Fruit fly (Drosophila melanogaster) whole organism, embryonic: ENCODE measurements around the gene CG31406.

ENCODE experiments used
- Aef1 ChIP-seq: fragments of 200-800 bp; sonication (Bioruptor generic); IDR thresholded peaks from 3 replicates; pipeline ENCODE4 v1.3.6; 2022; ENCODE audit warnings: missing biosample characterization, missing genetic modification characterization
- Atf6 ChIP-seq: fragments of 200-800 bp; sonication (Bioruptor generic); IDR thresholded peaks from 2 replicates; pipeline ENCODE4 v1.3.6; 2022; ENCODE audit warnings: missing biosample characterization, missing genetic modification characterization
- CG10147 ChIP-seq: fragments of 200-800 bp; sonication (Bioruptor generic); optimal IDR thresholded peaks from 2 replicates; lab custom pipeline; 2019; ENCODE audit warnings: missing biosample characterization, mild to moderate bottlenecking, missing genetic modification characterization, moderate library complexity
- CG10959 ChIP-seq: fragments of 200-800 bp; sonication (Bioruptor generic); IDR thresholded peaks from 2 replicates; pipeline ENCODE4 v1.3.6; 2022; ENCODE audit warnings: missing biosample characterization, missing genetic modification characterization
- CG10979 ChIP-seq: fragments of 200-800 bp; sonication (Bioruptor generic); optimal IDR thresholded peaks from 2 replicates; lab custom pipeline; 2018; ENCODE audit warnings: missing biosample characterization, mild to moderate bottlenecking, missing genetic modification characterization, moderate library complexity
- CG11085 ChIP-seq: fragments of 200-800 bp; sonication (Bioruptor generic); IDR thresholded peaks from 2 replicates; pipeline ENCODE4 v1.3.6; 2022; ENCODE audit warnings: missing biosample characterization, missing genetic modification characterization
- CG12155 ChIP-seq: fragments of 200-800 bp; sonication (Bioruptor generic); optimal IDR thresholded peaks from 3 replicates; lab custom pipeline; 2016; ENCODE audit warnings: missing biosample characterization, missing genetic modification characterization
- CG12219 ChIP-seq: fragments of 200-800 bp; sonication (Bioruptor generic); optimal IDR thresholded peaks from 3 replicates; lab custom pipeline; 2018; ENCODE audit warnings: missing biosample characterization, mild to moderate bottlenecking, missing genetic modification characterization
- CG13123 ChIP-seq: fragments of 200-800 bp; sonication (Bioruptor generic); optimal IDR thresholded peaks from 2 replicates; lab custom pipeline; 2016; ENCODE audit warnings: missing biosample characterization, missing genetic modification characterization
- CG14014 ChIP-seq: fragments of 200-800 bp; sonication (Bioruptor generic); IDR thresholded peaks from 2 replicates; pipeline ENCODE4 v1.3.6; 2022; ENCODE audit warnings: missing biosample characterization, missing genetic modification characterization
- CG15514 ChIP-seq: fragments of 200-800 bp; sonication (Bioruptor generic); optimal IDR thresholded peaks from 3 replicates; lab custom pipeline; 2017; ENCODE audit warnings: missing biosample characterization, missing genetic modification characterization, mild to moderate bottlenecking, moderate library complexity, missing genetic modification reagents
- CG18262 ChIP-seq: fragments of 200-800 bp; optimal IDR thresholded peaks from 3 replicates; lab custom pipeline; 2019; ENCODE audit warnings: missing biosample characterization, mild to moderate bottlenecking, missing genetic modification characterization, moderate library complexity
- CG34376 ChIP-seq: fragments of 200-800 bp; sonication (Bioruptor generic); optimal IDR thresholded peaks from 2 replicates; lab custom pipeline; 2018; ENCODE audit warnings: missing biosample characterization, mild to moderate bottlenecking, missing genetic modification characterization
- CG34422 ChIP-seq: fragments of 200-800 bp; sonication (Bioruptor generic); IDR thresholded peaks from 3 replicates; pipeline ENCODE4 v1.3.6; 2022; ENCODE audit warnings: missing biosample characterization, missing genetic modification characterization
- CG4820 ChIP-seq: fragments of 200-800 bp; sonication (Bioruptor generic); optimal IDR thresholded peaks from 3 replicates; lab custom pipeline; 2016; ENCODE audit warnings: missing biosample characterization, missing genetic modification characterization
- CG6254 ChIP-seq: fragments of 200-800 bp; sonication (Bioruptor generic); optimal IDR thresholded peaks from 3 replicates; lab custom pipeline; 2017; ENCODE audit warnings: mild to moderate bottlenecking, missing biosample characterization, missing genetic modification reagents, missing genetic modification characterization
- CG7745 ChIP-seq: fragments of 200-800 bp; sonication (Bioruptor generic); optimal IDR thresholded peaks from 2 replicates; lab custom pipeline; 2018; ENCODE audit warnings: missing biosample characterization, mild to moderate bottlenecking, missing genetic modification characterization, moderate library complexity
- CG8924 ChIP-seq: fragments of 200-800 bp; optimal IDR thresholded peaks from 3 replicates; lab custom pipeline; 2019; ENCODE audit warnings: missing biosample characterization, mild to moderate bottlenecking, missing genetic modification characterization, moderate library complexity
- CG8944 ChIP-seq: fragments of 200-800 bp; sonication (Bioruptor generic); optimal IDR thresholded peaks from 3 replicates; lab custom pipeline; 2016; ENCODE audit warnings: missing biosample characterization, missing genetic modification characterization
- Dref ChIP-seq: fragments of 200-800 bp; sonication (Bioruptor generic); IDR thresholded peaks from 2 replicates; pipeline ENCODE4 v1.3.6; 2022; ENCODE audit warnings: missing biosample characterization, missing genetic modification characterization
- Hsf ChIP-seq: fragments of 200-800 bp; sonication (Bioruptor generic); optimal IDR thresholded peaks from 3 replicates; lab custom pipeline; 2016; ENCODE audit warnings: missing biosample characterization, missing genetic modification characterization
- Lim3 ChIP-seq: fragments of 200-800 bp; sonication (Bioruptor generic); IDR thresholded peaks from 2 replicates; pipeline ENCODE4 v1.3.6; 2022; ENCODE audit warnings: missing biosample characterization, missing genetic modification characterization
- Myb ChIP-seq: fragments of 200-800 bp; sonication (Bioruptor generic); optimal IDR thresholded peaks from 2 replicates; lab custom pipeline; 2016; ENCODE audit warnings: missing biosample characterization, missing genetic modification characterization
- NFAT ChIP-seq: fragments of 200-800 bp; sonication (Bioruptor generic); IDR thresholded peaks from 2 replicates; pipeline ENCODE4 v1.3.6; 2022; ENCODE audit warnings: missing biosample characterization, missing genetic modification characterization
- Ravus ChIP-seq: fragments of 200-800 bp; sonication (Bioruptor generic); IDR thresholded peaks from 2 replicates; pipeline ENCODE4 v1.3.6; 2022; ENCODE audit warnings: missing biosample characterization, missing genetic modification characterization
- Taf1 ChIP-seq: fragments of 200-800 bp; sonication (Bioruptor generic); IDR thresholded peaks from 2 replicates; pipeline ENCODE4 v1.3.6; 2022; ENCODE audit warnings: missing biosample characterization, missing genetic modification characterization
- Xbp1 ChIP-seq: fragments of 200-800 bp; sonication (Bioruptor generic); optimal IDR thresholded peaks from 3 replicates; lab custom pipeline; 2016; ENCODE audit warnings: missing biosample characterization, mild to moderate bottlenecking, missing genetic modification characterization
- amos ChIP-seq: fragments of 200-800 bp; sonication (Bioruptor generic); IDR thresholded peaks from 2 replicates; pipeline ENCODE4 v1.3.6; 2022; ENCODE audit warnings: missing biosample characterization, missing genetic modification characterization; ENCODE audit not compliant: partially characterized antibody
- chif ChIP-seq, 2 experiments: fragments of 200-800 bp; sonication (Bioruptor generic); optimal IDR thresholded peaks; 3 replicates each; lab custom pipeline; 2016; ENCODE audit warnings: missing biosample characterization in 2 of 2, missing genetic modification characterization in 2 of 2
- chm ChIP-seq: fragments of 200-800 bp; sonication (Bioruptor generic); IDR thresholded peaks from 2 replicates; pipeline ENCODE4 v1.3.6; 2022; ENCODE audit warnings: missing biosample characterization, missing genetic modification characterization
- gsb ChIP-seq: fragments of 200-800 bp; sonication (Bioruptor generic); IDR thresholded peaks from 2 replicates; pipeline ENCODE4 v1.3.6; 2022; ENCODE audit warnings: missing biosample characterization, missing genetic modification characterization
- hth ChIP-seq: fragments of >200 bp; optimal IDR thresholded peaks from 2 replicates; lab custom pipeline; 2017; ENCODE audit warnings: inconsistent platforms
- insv ChIP-seq, 2 experiments: fragments of 200-800 bp; sonication (Bioruptor generic); optimal IDR thresholded peaks; 3 replicates each; lab custom pipeline; 2016 to 2018; ENCODE audit warnings: missing biosample characterization in 2 of 2, missing genetic modification characterization in 2 of 2
- kay ChIP-seq: fragments of 200-800 bp; sonication (Bioruptor generic); optimal IDR thresholded peaks from 2 replicates; lab custom pipeline; 2016; ENCODE audit warnings: missing biosample characterization, missing genetic modification characterization
- lab ChIP-seq: fragments of 200-800 bp; sonication (Bioruptor generic); optimal IDR thresholded peaks from 3 replicates; lab custom pipeline; 2017; ENCODE audit warnings: missing biosample characterization, missing genetic modification characterization, mild to moderate bottlenecking, moderate library complexity, missing genetic modification reagents
- maf-S ChIP-seq: fragments of 200-800 bp; sonication (Bioruptor generic); optimal IDR thresholded peaks from 2 replicates; lab custom pipeline; 2016; ENCODE audit warnings: missing biosample characterization, missing genetic modification characterization
- otp ChIP-seq: fragments of 200-800 bp; sonication (Bioruptor generic); IDR thresholded peaks from 3 replicates; pipeline ENCODE4, ENCODE4 v1.3.6; 2022; ENCODE audit warnings: missing biosample characterization, missing genetic modification characterization
- pan ChIP-seq, 4 experiments: fragments of >200 bp in 3 of 4; fragments of 200-800 bp in 1 of 4; sonication (Bioruptor generic) in 1 of 4; optimal IDR thresholded peaks in 3 of 4; IDR thresholded peaks in 1 of 4; 2 replicates each; pipeline versions ENCODE4 v1.3.6 to Lab custom; 2017 to 2022; ENCODE audit warnings: missing biosample characterization in 2 of 4, missing genetic modification characterization in 2 of 4, mixed read lengths in 1 of 4
- phol ChIP-seq: fragments of 200-800 bp; sonication (Bioruptor generic); optimal IDR thresholded peaks from 3 replicates; lab custom pipeline; 2018; ENCODE audit warnings: missing biosample characterization, mild to moderate bottlenecking, missing genetic modification characterization, moderate library complexity
- pnt ChIP-seq: fragments of 200-800 bp; sonication (Bioruptor generic); optimal IDR thresholded peaks from 3 replicates; lab custom pipeline; 2016; ENCODE audit warnings: missing biosample characterization, missing genetic modification characterization
- psq ChIP-seq: fragments of 200-800 bp; sonication (Bioruptor generic); optimal IDR thresholded peaks from 2 replicates; lab custom pipeline; 2017; ENCODE audit warnings: missing biosample characterization, missing genetic modification characterization
- rib ChIP-seq: fragments of 200-800 bp; sonication (Bioruptor generic); IDR thresholded peaks from 2 replicates; pipeline ENCODE4 v1.3.6; 2022; ENCODE audit warnings: missing biosample characterization, missing genetic modification characterization
- ro ChIP-seq: fragments of 200-800 bp; sonication (Bioruptor generic); IDR thresholded peaks from 2 replicates; pipeline ENCODE4 v1.3.6; 2022; ENCODE audit warnings: missing biosample characterization, missing genetic modification characterization
- row ChIP-seq: fragments of 200-800 bp; sonication (Bioruptor generic); IDR thresholded peaks from 3 replicates; pipeline ENCODE4 v1.3.6; 2022; ENCODE audit warnings: missing biosample characterization, missing genetic modification characterization
- so ChIP-seq: fragments of 200-800 bp; sonication (Bioruptor generic); IDR thresholded peaks from 3 replicates; pipeline ENCODE4 v1.3.6; 2022; ENCODE audit warnings: missing biosample characterization, missing genetic modification characterization
- tap ChIP-seq: fragments of 200-800 bp; optimal IDR thresholded peaks from 3 replicates; lab custom pipeline; 2019; ENCODE audit warnings: missing biosample characterization, mild to moderate bottlenecking, missing genetic modification characterization, moderate library complexity
- tgo ChIP-seq: fragments of 200-800 bp; sonication (Bioruptor generic); IDR thresholded peaks from 3 replicates; pipeline ENCODE4 v1.3.6; 2022; ENCODE audit warnings: missing biosample characterization, missing genetic modification characterization
- ttk ChIP-seq: fragments of 200-800 bp; sonication (Bioruptor generic); IDR thresholded peaks from 2 replicates; pipeline ENCODE4 v2.1.2; 2022; ENCODE audit warnings: missing biosample characterization, missing genetic modification characterization
- unc-4 ChIP-seq: fragments of 200-800 bp; sonication (Bioruptor generic); IDR thresholded peaks from 2 replicates; pipeline ENCODE4 v1.3.6; 2022; ENCODE audit warnings: missing biosample characterization, missing genetic modification characterization; ENCODE audit not compliant: partially characterized antibody
- vnd ChIP-seq: fragments of 200-800 bp; sonication (Bioruptor generic); IDR thresholded peaks from 3 replicates; pipeline ENCODE4 v1.3.6; 2022; ENCODE audit warnings: missing biosample characterization, missing genetic modification characterization; ENCODE audit not compliant: partially characterized antibody
- zen ChIP-seq: fragments of 200-800 bp; sonication (Bioruptor generic); optimal IDR thresholded peaks from 3 replicates; lab custom pipeline; 2018; ENCODE audit warnings: missing biosample characterization, mild to moderate bottlenecking, missing genetic modification characterization, moderate library complexity
- zfh1 ChIP-seq: fragments of 200-800 bp; sonication (Bioruptor generic); IDR thresholded peaks from 3 replicates; pipeline ENCODE4 v1.3.6; 2022; ENCODE audit warnings: missing biosample characterization, missing genetic modification characterization

Gene CG31406

DNA sequence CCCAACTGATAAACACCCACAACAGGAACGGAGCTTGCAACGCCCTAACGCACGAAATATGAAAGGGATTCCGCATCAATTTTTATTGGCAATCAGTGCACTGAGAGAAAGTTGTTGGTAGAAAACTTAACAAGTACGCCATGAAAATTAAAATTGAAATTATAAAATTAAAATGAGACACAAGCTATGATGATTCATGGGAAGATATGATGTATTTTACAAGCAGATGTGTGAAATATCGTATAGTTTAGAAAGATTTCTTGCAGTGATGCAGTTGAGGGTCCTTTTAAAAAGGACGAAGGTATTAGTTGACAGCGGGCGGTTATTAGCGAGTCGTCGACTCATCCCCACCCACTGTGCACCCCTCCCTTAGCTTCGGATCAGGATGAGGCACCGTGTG is 21.9 kb downstream of the CG31406 start (continued):
- no peak for TF ChIP-seq Taf1 (GFP tag; lab: Robert Waterston, UW)
- TF ChIP-seq CG7745 (tag; lab: Kevin White, UChicago): no peak
- TF ChIP-seq pnt (GFP tag; lab: Kevin White, UChicago): no peak
- TF ChIP-seq CG13123 (GFP tag; lab: Kevin White, UChicago): no peak
- TF ChIP-seq CG10979 (tag; lab: Kevin White, UChicago): peak; percentile 66
- no peak for TF ChIP-seq Ravus (GFP tag; lab: Robert Waterston, UW)
- peak; percentile 24 for TF ChIP-seq CG4820
- TF ChIP-seq pan (optimal IDR thresholded peaks at IDR 0.05; lab: Kevin White, UChicago): no peak
- no peak for TF ChIP-seq pan (GFP tag; optimal IDR thresholded peaks at IDR 0.05 in 1 of 2, IDR thresholded peaks at IDR 0.05 in 1 of 2)
- no peak for TF ChIP-seq Dref (GFP tag; lab: Robert Waterston, UW)
- TF ChIP-seq lab: no peak
- no peak for TF ChIP-seq Hsf (GFP tag; lab: Kevin White, UChicago)
- TF ChIP-seq ttk (GFP tag; lab: Robert Waterston, UW): no peak
- TF ChIP-seq zen (tag; lab: Kevin White, UChicago): peak; percentile 78
- peak; percentile 49; the same call in 2 of the 3 replicates for TF ChIP-seq row (GFP tag; lab: Robert Waterston, UW)
- TF ChIP-seq CG6254 (GFP tag; lab: Kevin White, UChicago): peak; percentile 40
- TF ChIP-seq Atf6 (GFP tag; lab: Robert Waterston, UW): no peak
- no peak for TF ChIP-seq Lim3 (GFP tag; lab: Robert Waterston, UW)
- no peak for TF ChIP-seq unc-4 (GFP tag; lab: Robert Waterston, UW)
- no peak for TF ChIP-seq Xbp1 (GFP tag; lab: Kevin White, UChicago)
- no peak for TF ChIP-seq CG34376 (GFP tag; lab: Kevin White, UChicago)
- TF ChIP-seq chm: no peak
- TF ChIP-seq Aef1 (GFP tag; lab: Robert Waterston, UW): no peak
- no peak for TF ChIP-seq kay (GFP tag; lab: Kevin White, UChicago)
- TF ChIP-seq NFAT (GFP tag; lab: Robert Waterston, UW): no peak
- TF ChIP-seq CG12155: no peak
- TF ChIP-seq CG11085 (GFP tag; lab: Robert Waterston, UW): no peak
- peak; percentile 33; the same call in 1 of the 3 replicates for TF ChIP-seq CG34422
- no peak for TF ChIP-seq vnd (GFP tag; lab: Robert Waterston, UW)
- TF ChIP-seq so: no peak
- no peak for TF ChIP-seq psq
- TF ChIP-seq zfh1 (GFP tag; lab: Robert Waterston, UW): peak; percentile 40; the same call in 1 of the 3 replicates
- no peak for TF ChIP-seq ro (GFP tag; lab: Robert Waterston, UW)
- TF ChIP-seq rib: no peak
- no peak for TF ChIP-seq Myb (GFP tag; lab: Kevin White, UChicago)
- no peak for TF ChIP-seq CG8944 (GFP tag; lab: Kevin White, UChicago)
- peak; percentile 25; the same call in 1 of the 3 replicates for TF ChIP-seq tgo (GFP tag; lab: Robert Waterston, UW)
- TF ChIP-seq amos (GFP tag; lab: Robert Waterston, UW): no peak
- TF ChIP-seq CG14014 (GFP tag; lab: Robert Waterston, UW): no peak
- peak; percentile 27; the same call in 1 of the 2 replicates for TF ChIP-seq CG10959 (GFP tag; lab: Robert Waterston, UW)
- 0 out of 3 replicates have a peak, but pooled peaks have one; percentile 15 for TF ChIP-seq otp
- peak; percentile 61 for TF ChIP-seq CG18262 (tag; lab: Kevin White, UChicago)
- TF ChIP-seq CG10147 (GFP tag; lab: Kevin White, UChicago): no peak
- no peak for TF ChIP-seq maf-S (GFP tag; lab: Kevin White, UChicago)
- TF ChIP-seq phol: peak; percentile 52
- no peak for TF ChIP-seq insv (GFP tag; optimal IDR thresholded peaks at IDR 0.05; lab: Kevin White, UChicago)
- TF ChIP-seq CG8924: no peak
- TF ChIP-seq CG15514 (GFP tag; lab: Kevin White, UChicago): no peak
- no peak for TF ChIP-seq hth (lab: Kevin White, UChicago)
- no peak for TF ChIP-seq gsb (GFP tag; lab: Robert Waterston, UW)
- no peak for TF ChIP-seq CG12219 (GFP tag; lab: Kevin White, UChicago)
- peak in 1 of 2 experiments; percentile 19 for TF ChIP-seq chif (GFP tag; optimal IDR thresholded peaks at IDR 0.05; lab: Kevin White, UChicago)
- no peak for TF ChIP-seq tap (tag; lab: Kevin White, UChicago)
